Worm (Caenorhabditis elegans) whole organism, early embryonic: ENCODE results near the gene srw-69.
"Not testable (repeated sequence)": the region's sequence is repeated elsewhere in the genome, so short reads cannot be mapped to it uniquely, and the experiment has no call there.

Source experiments
- B0310.2 ChIP-seq: sonication (generic microtip); optimal IDR thresholded peaks from 2 replicates; lab custom pipeline; 2016; ENCODE audit warnings: mild to moderate bottlenecking, missing genetic modification characterization, missing compliant biosample characterization
- F13C5.2 ChIP-seq: sonication (generic microtip); optimal IDR thresholded peaks from 2 replicates; lab custom pipeline; 2017; ENCODE audit warnings: mild to moderate bottlenecking, missing genetic modification characterization, inconsistent platforms, missing compliant biosample characterization
- aly-1 ChIP-seq: sonication (generic microtip); optimal IDR thresholded peaks from 2 replicates; lab custom pipeline; 2016; ENCODE audit warnings: missing genetic modification characterization, missing compliant biosample characterization
- ama-1 ChIP-seq: fragments of 150-350 bp; optimal IDR thresholded peaks from 2 replicates; lab custom pipeline; 2014
- ceh-13 ChIP-seq: fragments of 200-800 bp; sonication (Bioruptor generic); optimal IDR thresholded peaks from 2 replicates; lab custom pipeline; 2018; ENCODE audit warnings: mild to moderate bottlenecking, missing genetic modification characterization, missing compliant biosample characterization
- ceh-36 ChIP-seq: sonication (generic microtip); optimal IDR thresholded peaks from 2 replicates; lab custom pipeline; 2016; ENCODE audit warnings: missing genetic modification characterization, inconsistent platforms, missing compliant biosample characterization
- ets-7 ChIP-seq: sonication (generic microtip); optimal IDR thresholded peaks from 2 replicates; lab custom pipeline; 2016; ENCODE audit warnings: missing genotype, missing genetic modification characterization, missing compliant biosample characterization
- flt-1 ChIP-seq: fragments of 200-800 bp; sonication (Bioruptor generic); IDR thresholded peaks from 2 replicates; pipeline ENCODE4 v1.3.6; 2022; ENCODE audit warnings: missing genetic modification characterization, missing compliant biosample characterization
- hmbx-1 ChIP-seq: sonication (generic microtip); optimal IDR thresholded peaks from 2 replicates; lab custom pipeline; 2016; ENCODE audit warnings: mild to moderate bottlenecking, missing genetic modification characterization, missing compliant biosample characterization
- hmg-4 ChIP-seq: fragments of 200-800 bp; sonication (Bioruptor generic); optimal IDR thresholded peaks from 2 replicates; lab custom pipeline; 2018; ENCODE audit warnings: mild to moderate bottlenecking, missing genetic modification characterization, missing compliant biosample characterization
- hnd-1 ChIP-seq: sonication (generic microtip); optimal IDR thresholded peaks from 2 replicates; lab custom pipeline; 2016; ENCODE audit warnings: missing genetic modification characterization, missing compliant biosample characterization
- pes-1 ChIP-seq: fragments of 200-800 bp; sonication (Bioruptor generic); IDR thresholded peaks from 2 replicates; pipeline ENCODE4 v1.3.6; 2022; ENCODE audit warnings: missing genetic modification reagents, missing genetic modification characterization, missing compliant biosample characterization
- scrt-1 ChIP-seq: fragments of 200-800 bp; sonication (Bioruptor generic); IDR thresholded peaks from 2 replicates; pipeline ENCODE4 v1.3.6; 2022; ENCODE audit warnings: missing genetic modification characterization, missing compliant biosample characterization
- sea-1 ChIP-seq: fragments of 200-800 bp; sonication (Bioruptor generic); conservative IDR thresholded peaks from 2 replicates; pipeline ENCODE4 v1.3.6; 2022; ENCODE audit warnings: missing genetic modification characterization, missing compliant biosample characterization
- tbx-11 ChIP-seq: fragments of 200-800 bp; sonication (Bioruptor generic); IDR thresholded peaks from 2 replicates; pipeline ENCODE4 v1.3.6; 2022; ENCODE audit warnings: missing genetic modification characterization, missing compliant biosample characterization
- tbx-37 ChIP-seq: fragments of 200-800 bp; sonication (Bioruptor generic); conservative IDR thresholded peaks from 2 replicates; pipeline ENCODE4 v1.3.6; 2022; ENCODE audit warnings: missing genetic modification reagents, missing genetic modification characterization, missing compliant biosample characterization
- tra-4 ChIP-seq: sonication (generic microtip); optimal IDR thresholded peaks from 2 replicates; lab custom pipeline; 2017; ENCODE audit warnings: missing genetic modification characterization, missing compliant biosample characterization

Gene srw-69

DNA sequence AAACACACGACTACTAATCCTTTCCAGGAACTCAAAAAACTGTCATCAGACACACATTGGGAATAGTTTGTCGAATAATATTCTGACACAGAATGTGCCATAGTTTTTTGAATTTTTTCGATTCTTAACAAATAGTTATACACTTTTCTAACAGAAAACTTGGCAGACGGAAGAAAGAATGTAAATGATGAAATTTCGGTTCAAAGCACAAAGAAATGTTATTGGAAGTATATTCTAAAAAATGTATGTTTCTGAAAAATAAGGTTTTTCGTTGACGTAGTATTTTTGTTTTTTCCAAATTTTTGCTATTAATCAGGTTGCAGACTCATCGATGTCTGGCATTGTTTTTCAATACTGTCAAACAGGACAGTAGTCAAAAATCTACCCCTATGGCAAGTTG, 32.1 kb upstream of the srw-69 start, which contains the start of gene srh-92:
Gene srh-92, minus strand, starts transcription at position 101 of the 400 bp plus-strand sequence.
- TF ChIP-seq tbx-11 (GFP tag; lab: Robert Waterston, UW) = no peak
- no peak for TF ChIP-seq hmbx-1 (tag; lab: Kevin White, UChicago)
- no peak for TF ChIP-seq B0310.2 (tag; lab: Kevin White, UChicago)
- no peak for TF ChIP-seq ets-7
- TF ChIP-seq ama-1 (lab: Kevin White, UChicago) = no peak
- TF ChIP-seq sea-1 = no peak
- no peak for TF ChIP-seq hmg-4 (GFP tag; lab: Kevin White, UChicago)
- no peak for TF ChIP-seq hnd-1
- TF ChIP-seq tbx-37 (GFP tag; lab: Robert Waterston, UW) = no peak

ce11 chrV:7455008-7455407, 26.2 kb upstream of the srw-69 start, which contains the start of gene F25E5.2:
F25E5.2 (plus strand) TSS chrV:7455308.
- TF ChIP-seq F13C5.2 (tag; lab: Kevin White, UChicago) (no peak), hmbx-1 (tag; lab: Kevin White, UChicago) (no peak), pes-1 (no peak), ets-7 (no peak), tbx-11 (GFP tag; lab: Robert Waterston, UW) (no peak), B0310.2 (tag; lab: Kevin White, UChicago) (no peak), scrt-1 (GFP tag; lab: Robert Waterston, UW) (no peak), ama-1 (lab: Kevin White, UChicago) (no peak), tra-4 (no peak), aly-1 (tag; lab: Kevin White, UChicago) (no peak), ceh-36 (tag; lab: Kevin White, UChicago) (no peak), flt-1 (GFP tag; lab: Robert Waterston, UW) (no peak)

DNA sequence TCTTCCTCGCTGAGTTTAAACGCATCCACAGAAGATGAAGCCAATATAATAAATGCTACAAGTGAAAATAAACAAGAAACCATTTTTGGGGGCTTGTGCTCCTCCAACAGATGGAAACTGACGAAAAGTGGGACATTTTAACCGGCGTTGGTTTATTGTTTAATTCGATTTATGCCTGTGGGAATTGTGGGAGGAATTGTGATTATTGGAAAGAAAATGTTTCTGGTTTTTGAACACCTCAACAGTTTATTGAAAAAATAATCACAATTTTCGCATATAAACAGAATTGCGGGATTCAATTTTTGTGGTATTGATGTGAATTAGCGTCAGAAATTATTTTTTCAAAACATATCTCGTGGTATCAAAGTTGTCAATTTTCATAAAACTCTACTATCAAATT, 25.5 kb upstream of the srw-69 start, which contains the start of gene try-8:
Gene try-8, minus strand, starts transcription at position 101 of the 400 bp plus-strand sequence.
- TF ChIP-seq hmbx-1 (tag; lab: Kevin White, UChicago) = no peak
- TF ChIP-seq ets-7 = no peak
- TF ChIP-seq flt-1 (GFP tag; lab: Robert Waterston, UW) = no peak
- TF ChIP-seq tbx-11 (GFP tag; lab: Robert Waterston, UW) = no peak
- TF ChIP-seq aly-1 (tag; lab: Kevin White, UChicago) = no peak
- no peak for TF ChIP-seq hmg-4 (GFP tag; lab: Kevin White, UChicago)
- TF ChIP-seq B0310.2 (tag; lab: Kevin White, UChicago) = no peak
- no peak for TF ChIP-seq ceh-13 (GFP tag; lab: Kevin White, UChicago)
- no peak for TF ChIP-seq scrt-1 (GFP tag; lab: Robert Waterston, UW)
- TF ChIP-seq ceh-36 (tag; lab: Kevin White, UChicago) = no peak
- TF ChIP-seq F13C5.2 (tag; lab: Kevin White, UChicago) = no peak
- TF ChIP-seq hnd-1 = no peak
- TF ChIP-seq pes-1 = no peak
- no peak for TF ChIP-seq ama-1 (lab: Kevin White, UChicago)
- no peak for TF ChIP-seq sea-1

DNA sequence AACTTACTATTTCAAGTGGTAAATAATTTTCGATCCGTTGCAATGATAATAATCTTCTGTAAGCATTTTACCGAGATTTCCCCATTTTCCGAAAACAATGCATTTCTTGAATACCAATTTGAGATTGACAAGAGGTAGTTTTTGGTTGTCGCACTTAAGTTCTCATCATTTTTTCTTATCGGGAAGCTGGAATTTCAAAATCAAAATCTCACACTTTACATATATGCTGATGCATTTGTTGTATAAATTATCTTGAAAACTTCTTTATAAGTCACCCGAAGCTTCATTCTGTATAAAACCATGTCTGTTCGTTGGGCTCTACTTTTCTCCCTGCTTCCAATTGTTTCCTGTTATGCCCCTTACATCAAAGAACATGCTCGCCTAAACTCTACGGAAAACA, 22.6 kb upstream of the srw-69 start, which contains the start of gene try-11:
Gene try-11, plus strand, starts transcription at position 301 of the 400 bp plus-strand sequence.
- TF ChIP-seq flt-1 (GFP tag; lab: Robert Waterston, UW) = no peak
- no peak for TF ChIP-seq hnd-1

ce11 chrV:7449303-7449827, 20.6 kb upstream of the srw-69 start, which contains the start of gene try-12:
try-12 (plus strand) TSS chrV:7449353.
- TF ChIP-seq B0310.2 (tag; lab: Kevin White, UChicago) = no peak
- TF ChIP-seq tbx-11 (GFP tag; lab: Robert Waterston, UW) = no peak
- TF ChIP-seq tra-4 = no peak
- TF ChIP-seq scrt-1 (GFP tag; lab: Robert Waterston, UW) = no peak
- TF ChIP-seq ceh-36 (tag; lab: Kevin White, UChicago) = no peak
- no peak for TF ChIP-seq ets-7
- no peak for TF ChIP-seq F13C5.2 (tag; lab: Kevin White, UChicago)
- no peak for TF ChIP-seq tbx-37 (GFP tag; lab: Robert Waterston, UW)
- TF ChIP-seq hmbx-1 (tag; lab: Kevin White, UChicago) = no peak
- TF ChIP-seq aly-1 (tag; lab: Kevin White, UChicago) = no peak
- TF ChIP-seq sea-1 = no peak
- TF ChIP-seq flt-1 (GFP tag; lab: Robert Waterston, UW) = no peak
- TF ChIP-seq ama-1 (lab: Kevin White, UChicago) = no peak
- no peak for TF ChIP-seq ceh-13 (GFP tag; lab: Kevin White, UChicago)

DNA sequence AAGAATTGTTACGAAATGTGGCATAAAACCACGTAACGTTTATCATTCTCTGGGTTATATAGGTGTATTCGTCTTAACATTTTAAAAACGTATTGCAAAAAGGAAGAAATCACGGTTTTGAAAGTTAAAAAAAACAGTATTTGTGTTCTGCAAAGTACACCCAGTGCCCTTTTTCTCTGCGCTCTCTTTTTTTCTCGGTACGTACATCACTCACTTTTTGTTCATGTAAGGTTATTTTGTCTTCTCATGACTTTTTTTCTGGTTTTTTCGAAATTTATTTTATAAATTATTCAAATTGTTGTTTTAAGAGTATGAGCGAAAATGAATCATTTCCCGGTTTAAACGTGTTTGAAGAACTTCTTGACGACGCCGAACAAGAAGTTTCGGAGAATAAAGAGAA, 18.2 kb upstream of the srw-69 start, which contains the start of gene F25E5.5:
Gene F25E5.5, plus strand, starts transcription at position 301 of the 400 bp plus-strand sequence.
- TF ChIP-seq tbx-37 (GFP tag; lab: Robert Waterston, UW) = no peak
- no peak for TF ChIP-seq pes-1
- no peak for TF ChIP-seq hmg-4 (GFP tag; lab: Kevin White, UChicago)
- no peak for TF ChIP-seq tbx-11 (GFP tag; lab: Robert Waterston, UW)
- no peak for TF ChIP-seq flt-1 (GFP tag; lab: Robert Waterston, UW)
- TF ChIP-seq B0310.2 (tag; lab: Kevin White, UChicago) = no peak
- no peak for TF ChIP-seq hmbx-1 (tag; lab: Kevin White, UChicago)
- TF ChIP-seq hnd-1 = no peak
- no peak for TF ChIP-seq F13C5.2 (tag; lab: Kevin White, UChicago)

DNA sequence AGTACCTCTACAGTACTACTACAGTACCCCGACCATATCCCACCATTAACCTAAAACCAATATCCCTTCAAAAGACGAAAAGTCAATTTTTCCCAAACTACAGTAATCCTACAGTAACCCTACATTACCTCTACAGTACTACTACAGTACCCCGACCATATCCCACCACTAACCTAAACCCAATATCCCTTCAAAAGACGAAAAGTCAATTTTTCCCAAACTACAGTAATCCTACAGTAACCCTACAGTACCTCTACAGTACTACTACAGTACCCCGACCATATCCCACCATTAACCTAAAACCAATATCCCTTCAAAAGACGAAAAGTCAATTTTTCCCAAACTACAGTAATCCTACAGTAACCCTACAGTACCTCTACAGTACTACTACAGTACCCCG, 15.6 kb upstream of the srw-69 start, which contains the start of gene nhr-141:
Gene nhr-141, plus strand, starts transcription at position 331 of the 400 bp plus-strand sequence.
- TF ChIP-seq pes-1; B0310.2 (tag; lab: Kevin White, UChicago); tbx-37 (GFP tag; lab: Robert Waterston, UW): not testable (repeated sequence)

- TF ChIP-seq sea-1 = peak; percentile 85
- 0 out of 2 replicates have a peak, but pooled peaks have one; percentile 35 for TF ChIP-seq scrt-1 (GFP tag; lab: Robert Waterston, UW)
- TF ChIP-seq tbx-11 (GFP tag; lab: Robert Waterston, UW) = peak; percentile 68; the same call in 1 of the 2 replicates
- TF ChIP-seq tbx-37 (GFP tag; lab: Robert Waterston, UW) = peak; percentile 34; the same call in 1 of the 2 replicates
Observed at ce11 chrV:7443480-7443879, 14.7 kb upstream of the srw-69 start.
